Worm (Caenorhabditis elegans): ENCODE data around the gene Y48E1C.1.
A peak's percentile ranks its signal among the peaks of the same experiment; 100 is the strongest.

Gene Y48E1C.1

DNA sequence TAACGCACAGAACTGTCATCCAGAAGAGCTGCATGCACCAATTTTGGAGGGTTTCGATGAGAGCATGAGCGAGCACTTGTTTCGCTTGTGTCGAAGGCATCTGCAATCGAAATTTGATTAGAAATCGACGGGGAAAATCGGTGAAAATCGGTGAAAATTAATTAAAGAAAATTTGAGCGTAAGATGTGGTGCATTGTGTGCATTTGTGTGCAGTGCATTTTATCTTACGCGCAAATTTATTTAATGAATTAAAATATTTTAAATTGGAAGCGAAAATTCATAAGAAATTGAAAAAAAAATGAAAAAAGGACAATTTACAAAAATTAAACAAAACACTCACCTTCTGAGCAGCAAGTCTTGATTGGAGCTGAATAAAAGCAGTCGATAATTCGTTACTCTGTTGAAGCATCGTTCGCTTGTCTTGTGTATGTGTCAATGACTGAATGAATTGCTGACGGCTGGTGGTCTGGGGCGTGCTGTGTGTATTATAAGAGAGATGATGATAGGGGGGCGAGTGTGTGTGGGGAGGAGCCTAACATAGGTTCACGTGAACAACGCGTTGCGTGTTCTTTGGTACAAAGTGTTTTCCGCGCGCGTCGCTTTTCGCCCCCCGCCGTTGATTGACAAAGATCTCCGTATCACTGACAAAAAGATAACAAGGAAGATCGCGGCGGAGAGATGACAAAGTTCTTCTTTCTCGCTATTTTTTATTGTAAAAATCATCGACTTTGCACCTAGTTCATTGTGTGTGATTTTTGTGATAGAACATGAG lies 47.0 kb downstream of the Y48E1C.1 start (continued):
- TF ChIP-seq akir-1 (GFP tag; optimal IDR thresholded peaks at IDR 0.05) (no peak), ztf-26 (tag; optimal IDR thresholded peaks at IDR 0.05) (peak; percentile 73), attf-5 (GFP tag; optimal IDR thresholded peaks at IDR 0.05) (peak; percentile 39), D2030.7 (GFP tag; IDR thresholded peaks at IDR 0.05) (no peak), lin-35 (GFP tag; optimal IDR thresholded peaks at IDR 0.05) (peak in 1 of 3 experiments; percentile 8), cebp-2 (GFP tag; IDR thresholded peaks at IDR 0.05) (no peak), ccch-3 (GFP tag; optimal IDR thresholded peaks at IDR 0.05) (no peak), C17E4.6 (GFP tag; IDR thresholded peaks at IDR 0.05) (no peak)

ce11 chrII:13465381-13465838 lies 50.6 kb downstream of the Y48E1C.1 start:
- TF ChIP-seq cebp-2 (GFP tag; IDR thresholded peaks at IDR 0.05) (no peak), tbp1 (GFP tag; optimal IDR thresholded peaks at IDR 0.05) (no peak), ets-4 (GFP tag; optimal IDR thresholded peaks at IDR 0.05) (no peak), gei-17 (GFP tag; optimal IDR thresholded peaks at IDR 0.05) (no peak), attf-6 (GFP tag; IDR thresholded peaks at IDR 0.05) (no peak), ekl-4 (GFP tag; IDR thresholded peaks at IDR 0.05) (no peak), nhr-120 (GFP tag; IDR thresholded peaks at IDR 0.05) (no peak), nhr-80 (tag; optimal IDR thresholded peaks at IDR 0.05) (peak; percentile 85), zim-3 (tag; optimal IDR thresholded peaks at IDR 0.05) (no peak), fkh-3 (tag; optimal IDR thresholded peaks at IDR 0.05) (no peak), nhr-90 (tag; optimal IDR thresholded peaks at IDR 0.05) (no peak), snpc-3.4 (tag; optimal IDR thresholded peaks at IDR 0.05) (no peak), unc-130 (GFP tag; optimal IDR thresholded peaks at IDR 0.05) (no peak), aptf-2 (GFP tag; conservative IDR thresholded peaks at IDR 0.05) (no peak), K11D2.4 (GFP tag; IDR thresholded peaks at IDR 0.05) (no peak), cebp-1 (GFP tag; IDR thresholded peaks at IDR 0.05) (no peak), cebp-1 (tag; optimal IDR thresholded peaks at IDR 0.05) (peak; percentile 20), nhr-179 (tag; optimal IDR thresholded peaks at IDR 0.05) (no peak), lin-54 (GFP tag; optimal IDR thresholded peaks at IDR 0.05) (no peak), ztf-18 (tag; optimal IDR thresholded peaks at IDR 0.05) (no peak), ceh-58 (GFP tag; IDR thresholded peaks at IDR 0.05) (no peak), Y95B8A.8 (GFP tag; IDR thresholded peaks at IDR 0.05) (no peak), madf-8 (GFP tag; conservative IDR thresholded peaks at IDR 0.05) (no peak), pha-4 (tag; optimal IDR thresholded peaks at IDR 0.05) (no peak), repo-1 (tag; optimal IDR thresholded peaks at IDR 0.05) (no peak), F10E7.11 (tag; optimal IDR thresholded peaks at IDR 0.05) (no peak), lin-40 (tag; optimal IDR thresholded peaks at IDR 0.05) (peak; percentile 4), dpl-1 (GFP tag; optimal IDR thresholded peaks at IDR 0.05) (no peak), dox-1 (GFP tag; IDR thresholded peaks at IDR 0.05) (0 out of 2 replicates have a peak, but pooled peaks have one; percentile 23)

DNA sequence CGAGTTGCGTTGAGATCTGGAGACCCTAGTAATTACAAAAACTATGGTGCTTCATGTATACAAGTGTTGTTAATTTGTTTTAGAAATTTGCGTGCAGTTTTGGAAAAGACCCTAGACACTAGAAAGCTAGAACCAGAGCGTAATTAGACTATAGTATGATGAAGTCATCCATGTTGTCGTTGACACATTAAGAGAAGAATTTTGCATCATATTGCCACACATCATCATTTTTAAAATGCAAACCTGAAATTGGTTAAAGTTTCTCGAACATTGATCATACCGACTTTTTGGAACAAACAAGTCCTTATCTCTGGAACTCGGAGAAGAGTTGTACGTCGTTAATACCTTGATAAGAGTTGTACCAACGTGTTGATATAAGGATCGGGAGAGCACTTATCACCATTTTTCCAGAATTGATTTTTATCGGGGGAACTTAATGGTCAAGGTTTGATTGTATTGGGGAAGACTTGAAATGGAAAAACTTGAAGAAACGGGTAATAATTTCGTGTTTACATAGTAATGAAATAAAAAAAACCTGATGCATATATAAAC lies 53.1 kb downstream of the Y48E1C.1 start:
- TF ChIP-seq Y67H2A.10 (GFP tag; conservative IDR thresholded peaks at IDR 0.05) (no peak), unc-130 (GFP tag; optimal IDR thresholded peaks at IDR 0.05) (no peak), ceh-100 (GFP tag; IDR thresholded peaks at IDR 0.05) (no peak), nhr-80 (tag; optimal IDR thresholded peaks at IDR 0.05) (peak; percentile 87), hrde-1 (tag; optimal IDR thresholded peaks at IDR 0.05; ENCODE audit: borderline replicate concordance) (no peak), atf-7 (tag; optimal IDR thresholded peaks at IDR 0.05) (peak; percentile 3), F52B5.7 (tag; optimal IDR thresholded peaks at IDR 0.05) (no peak), F55B11.4 (tag; optimal IDR thresholded peaks at IDR 0.05; ENCODE audit: borderline replicate concordance, insufficient read depth) (no peak), F57A8.1 (GFP tag; optimal IDR thresholded peaks at IDR 0.05) (no peak), snpc-1.1 (tag; optimal IDR thresholded peaks at IDR 0.05; ENCODE audit: insufficient read depth) (no peak), ztf-26 (tag; optimal IDR thresholded peaks at IDR 0.05) (no peak), nfya-1 (tag; optimal IDR thresholded peaks at IDR 0.05; ENCODE audit: borderline replicate concordance, insufficient read depth) (no peak), ceh-27 (GFP tag; optimal IDR thresholded peaks at IDR 0.05) (no peak)
